Worm (Caenorhabditis elegans): ENCODE results near the gene M151.2.

DNA sequence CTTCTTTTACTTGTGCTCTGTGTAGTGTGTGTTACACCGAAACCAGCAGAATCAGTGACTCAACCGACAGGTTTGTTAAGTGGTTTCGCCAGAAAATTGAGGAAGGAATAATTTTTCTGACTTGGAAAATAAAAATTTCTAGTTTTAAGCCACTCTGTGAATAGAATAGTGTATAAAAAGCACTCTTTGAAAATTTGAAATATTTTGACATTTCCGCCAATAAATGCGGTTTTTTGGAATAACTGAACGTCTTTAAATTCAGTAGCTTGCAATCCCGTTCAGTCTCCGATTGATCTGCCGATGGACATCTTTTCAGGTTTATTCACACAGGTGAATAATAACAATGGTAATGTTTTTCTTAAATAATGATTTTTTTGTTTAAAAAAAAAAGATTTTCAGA is 33.6 kb downstream of the M151.2 start, which contains the start of gene F19B10.3:
- TF ChIP-seq unc-39 (tag; optimal IDR thresholded peaks at IDR 0.05): no peak
- TF ChIP-seq R02D3.7 (tag; optimal IDR thresholded peaks at IDR 0.05): no peak
- no peak for TF ChIP-seq dmd-4 (tag; optimal IDR thresholded peaks at IDR 0.05)
- TF ChIP-seq C34F6.9 (tag; optimal IDR thresholded peaks at IDR 0.05): no peak
